Worm (Caenorhabditis elegans) whole organism, L1 larva: Measurements from ENCODE around the gene wip-1.

Experiments used
- C16A3.4 ChIP-seq: fragments of 150-350 bp; optimal IDR thresholded peaks from 2 replicates; lab custom pipeline; 2014; ENCODE audit warnings: missing biosample characterization, missing genetic modification characterization
- C34B4.2 ChIP-seq: sonication (generic microtip); optimal IDR thresholded peaks from 2 replicates; lab custom pipeline; 2017; ENCODE audit warnings: mild to moderate bottlenecking, missing genetic modification characterization, missing compliant biosample characterization
- ama-1 ChIP-seq: fragments of 150-350 bp; optimal IDR thresholded peaks from 2 replicates; lab custom pipeline; 2014
- blmp-1 ChIP-seq: fragments of 150-350 bp; optimal IDR thresholded peaks from 2 replicates; lab custom pipeline; 2014; ENCODE audit warnings: missing biosample characterization, missing genetic modification characterization
- ceh-63 ChIP-seq: fragments of 200-800 bp; sonication (Bioruptor generic); optimal IDR thresholded peaks from 2 replicates; lab custom pipeline; 2018; ENCODE audit warnings: mild to moderate bottlenecking, missing genetic modification characterization, missing compliant biosample characterization
- ceh-88 ChIP-seq: fragments of 200-800 bp; sonication (Bioruptor generic); IDR thresholded peaks from 2 replicates; pipeline ENCODE4 v1.3.6; 2022; ENCODE audit warnings: missing genetic modification characterization, missing compliant biosample characterization
- ceh-90 ChIP-seq: sonication (generic microtip); optimal IDR thresholded peaks from 2 replicates; lab custom pipeline; 2016; ENCODE audit warnings: missing genetic modification characterization, missing compliant biosample characterization
- dpl-1 ChIP-seq, 3 experiments: fragments of 150-350 bp in 2 of 3; sonication (generic microtip) in 1 of 3; optimal IDR thresholded peaks; 2 replicates each; lab custom pipeline; 2014 to 2017; ENCODE audit warnings: missing biosample characterization in 3 of 3, missing genetic modification characterization in 3 of 3, missing genetic modification reagents in 3 of 3
- dsc-1 ChIP-seq: sonication (generic microtip); optimal IDR thresholded peaks from 2 replicates; lab custom pipeline; 2016; ENCODE audit warnings: mild to moderate bottlenecking, missing genetic modification characterization, missing compliant biosample characterization
- efl-1 ChIP-seq, 4 experiments: fragments of 150-350 bp; optimal IDR thresholded peaks in 3 of 4; peaks in 1 of 4; 1 replicate in 1 of 4; 2 replicates in 3 of 4; lab custom pipeline; 2014; ENCODE audit warnings: missing biosample characterization in 2 of 4, missing genetic modification characterization in 2 of 4, missing genetic modification reagents in 2 of 4
- efl-3 ChIP-seq: fragments of 200-800 bp; sonication (Bioruptor generic); optimal IDR thresholded peaks from 2 replicates; lab custom pipeline; 2018; ENCODE audit warnings: mild to moderate bottlenecking, missing genetic modification characterization, missing compliant biosample characterization
- egl-13 ChIP-seq: sonication (generic microtip); optimal IDR thresholded peaks from 2 replicates; lab custom pipeline; 2016; ENCODE audit warnings: missing genotype, missing genetic modification reagents, missing genetic modification characterization, missing compliant biosample characterization
- egl-27 ChIP-seq, 2 experiments: fragments of 150-350 bp in 1 of 2; sonication (generic microtip); optimal IDR thresholded peaks; 3 replicates each; lab custom pipeline; 2017 to 2018; ENCODE audit warnings: missing biosample characterization in 2 of 2, missing genetic modification characterization in 2 of 2, missing genetic modification reagents in 2 of 2
- elt-3 ChIP-seq, 6 experiments: fragments of 150-350 bp in 1 of 6; sonication (generic microtip); optimal IDR thresholded peaks; 2 replicates each; lab custom pipeline; 2017 to 2018; ENCODE audit warnings: missing biosample characterization in 6 of 6, missing genetic modification characterization in 6 of 6, inconsistent platforms in 1 of 6
- ets-5 ChIP-seq: fragments of 200-800 bp; sonication (Bioruptor generic); IDR thresholded peaks from 2 replicates; pipeline ENCODE4 v1.3.6; 2022; ENCODE audit warnings: missing genetic modification characterization, missing compliant biosample characterization
- fkh-8 ChIP-seq: sonication (generic microtip); optimal IDR thresholded peaks from 2 replicates; lab custom pipeline; 2016; ENCODE audit warnings: mild to moderate bottlenecking, missing genetic modification characterization, missing compliant biosample characterization
- hlh-17 ChIP-seq: fragments of 200-800 bp; sonication (Bioruptor generic); optimal IDR thresholded peaks from 2 replicates; lab custom pipeline; 2018; ENCODE audit warnings: missing genetic modification characterization, mild to moderate bottlenecking, missing compliant biosample characterization, moderate library complexity, borderline replicate concordance
- irx-1 ChIP-seq: sonication (generic microtip); optimal IDR thresholded peaks from 2 replicates; lab custom pipeline; 2016; ENCODE audit warnings: missing genetic modification characterization, missing compliant biosample characterization
- jun-1 ChIP-seq: fragments of 150-350 bp; optimal IDR thresholded peaks from 2 replicates; lab custom pipeline; 2014; ENCODE audit warnings: missing biosample characterization, missing genetic modification reagents, missing genetic modification characterization
- lin-14 ChIP-seq: fragments of 200-800 bp; sonication (Bioruptor generic); optimal IDR thresholded peaks from 2 replicates; lab custom pipeline; 2018; ENCODE audit warnings: mild to moderate bottlenecking, missing genetic modification characterization, moderate library complexity, missing compliant biosample characterization
- lin-15B ChIP-seq: fragments of 150-350 bp; sonication (generic microtip); optimal IDR thresholded peaks from 3 replicates; lab custom pipeline; 2014; ENCODE audit warnings: missing biosample characterization, missing genetic modification characterization
- lin-35 ChIP-seq, 2 experiments: fragments of 150-350 bp; optimal IDR thresholded peaks; 2 replicates each; lab custom pipeline; 2014; ENCODE audit warnings: missing biosample characterization in 2 of 2, missing genetic modification characterization in 2 of 2, missing genetic modification reagents in 2 of 2
- lsy-2 ChIP-seq, 2 experiments: fragments of 150-350 bp; optimal IDR thresholded peaks; 2 replicates each; lab custom pipeline; 2014; ENCODE audit warnings: missing biosample characterization in 2 of 2, missing genetic modification characterization in 2 of 2
- mab-9 ChIP-seq: fragments of 200-800 bp; sonication (Bioruptor generic); IDR thresholded peaks from 2 replicates; pipeline ENCODE4 v1.3.6; 2022; ENCODE audit warnings: missing genetic modification reagents, missing genetic modification characterization, missing compliant biosample characterization
- mep-1 ChIP-seq: fragments of 150-350 bp; optimal IDR thresholded peaks from 2 replicates; lab custom pipeline; 2014; ENCODE audit warnings: missing biosample characterization, missing genetic modification characterization
- nhr-11 ChIP-seq: fragments of 150-350 bp; optimal IDR thresholded peaks from 2 replicates; lab custom pipeline; 2014; ENCODE audit warnings: missing biosample characterization, missing genetic modification characterization
- nhr-19 ChIP-seq: fragments of 200-800 bp; sonication (Bioruptor generic); conservative IDR thresholded peaks from 2 replicates; pipeline ENCODE4 v1.3.6; 2022; ENCODE audit warnings: missing genetic modification characterization, missing compliant biosample characterization
- nhr-20 ChIP-seq: sonication (generic microtip); optimal IDR thresholded peaks from 2 replicates; lab custom pipeline; 2016; ENCODE audit warnings: mild to moderate bottlenecking, missing genetic modification characterization, missing compliant biosample characterization
- nhr-47 ChIP-seq: sonication (generic microtip); optimal IDR thresholded peaks from 2 replicates; lab custom pipeline; 2016; ENCODE audit warnings: mild to moderate bottlenecking, missing genetic modification characterization, moderate library complexity, missing compliant biosample characterization
- nhr-71 ChIP-seq: sonication (generic microtip); optimal IDR thresholded peaks from 2 replicates; lab custom pipeline; 2016; ENCODE audit warnings: mild to moderate bottlenecking, missing genetic modification characterization, moderate library complexity, missing compliant biosample characterization
- nhr-76 ChIP-seq: sonication (generic microtip); optimal IDR thresholded peaks from 2 replicates; lab custom pipeline; 2017; ENCODE audit warnings: missing biosample characterization, missing genetic modification characterization
- nhr-84 ChIP-seq: sonication (generic microtip); optimal IDR thresholded peaks from 2 replicates; lab custom pipeline; 2017; ENCODE audit warnings: missing biosample characterization, missing genetic modification characterization
- nhr-85 ChIP-seq: sonication (generic microtip); peaks from one replicate; lab custom pipeline; 2016; ENCODE audit warnings: missing genetic modification characterization, inconsistent platforms, missing compliant biosample characterization
- nhr-90 ChIP-seq: sonication (generic microtip); optimal IDR thresholded peaks from 2 replicates; lab custom pipeline; 2016; ENCODE audit warnings: mild to moderate bottlenecking, missing genetic modification characterization, missing compliant biosample characterization; ENCODE audit not compliant: poor library complexity
- pax-3 ChIP-seq: fragments of 200-800 bp; sonication (Bioruptor generic); optimal IDR thresholded peaks from 2 replicates; lab custom pipeline; 2018; ENCODE audit warnings: mild to moderate bottlenecking, missing genetic modification characterization, moderate library complexity, missing compliant biosample characterization
- pqm-1 ChIP-seq: sonication (generic microtip); optimal IDR thresholded peaks from 3 replicates; lab custom pipeline; 2017; ENCODE audit warnings: missing biosample characterization, missing genetic modification characterization
- rnt-1 ChIP-seq: sonication (generic microtip); optimal IDR thresholded peaks from 2 replicates; lab custom pipeline; 2016; ENCODE audit warnings: mild to moderate bottlenecking, missing genetic modification characterization, moderate library complexity, missing compliant biosample characterization
- snu-23 ChIP-seq: sonication (generic microtip); optimal IDR thresholded peaks from 2 replicates; lab custom pipeline; 2016; ENCODE audit warnings: missing genetic modification characterization, missing compliant biosample characterization
- sox-4 ChIP-seq: sonication (generic microtip); optimal IDR thresholded peaks from 2 replicates; lab custom pipeline; 2016; ENCODE audit warnings: missing genetic modification characterization, missing compliant biosample characterization
- sptf-1 ChIP-seq: fragments of 150-350 bp; optimal IDR thresholded peaks from 2 replicates; lab custom pipeline; 2014; ENCODE audit warnings: missing biosample characterization, missing genetic modification characterization
- sup-37 ChIP-seq: fragments of 200-800 bp; sonication (Bioruptor generic); optimal IDR thresholded peaks from 2 replicates; lab custom pipeline; 2018; ENCODE audit warnings: mild to moderate bottlenecking, missing genetic modification characterization, missing compliant biosample characterization
- swsn-7 ChIP-seq: sonication (generic microtip); optimal IDR thresholded peaks from 2 replicates; lab custom pipeline; 2016; ENCODE audit warnings: missing genetic modification characterization, missing compliant biosample characterization
- tbx-2 ChIP-seq: sonication (generic microtip); optimal IDR thresholded peaks from 2 replicates; lab custom pipeline; 2016; ENCODE audit warnings: missing genetic modification characterization, missing compliant biosample characterization
- unc-86 ChIP-seq: sonication (generic microtip); optimal IDR thresholded peaks from 2 replicates; lab custom pipeline; 2016; ENCODE audit warnings: missing genetic modification characterization, missing compliant biosample characterization
- xbp-1 ChIP-seq: sonication (generic microtip); optimal IDR thresholded peaks from 2 replicates; lab custom pipeline; 2016; ENCODE audit warnings: missing genetic modification characterization, missing compliant biosample characterization
- ztf-11 ChIP-seq, 2 experiments: sonication (generic microtip); optimal IDR thresholded peaks; 2 replicates each; lab custom pipeline; 2016 to 2017; ENCODE audit warnings: missing genetic modification characterization in 2 of 2, missing biosample characterization in 1 of 2, missing compliant biosample characterization in 1 of 2

wip-1 gene

ce11 chrIII:4987666-4988065 is 30.8 kb upstream of the wip-1 start:
- TF ChIP-seq sox-4: no peak
- TF ChIP-seq efl-1 (optimal IDR thresholded peaks at IDR 0.05; lab: Kevin White, UChicago): no peak
- peak in 1 of 2 experiments; percentile 43 for TF ChIP-seq efl-1 (GFP tag; optimal IDR thresholded peaks at IDR 0.05 in 1 of 2; lab: Kevin White, UChicago)
- no peak for TF ChIP-seq mab-9 (GFP tag; lab: Robert Waterston, UW)
- TF ChIP-seq, all 84 proteins: peak for 1

DNA sequence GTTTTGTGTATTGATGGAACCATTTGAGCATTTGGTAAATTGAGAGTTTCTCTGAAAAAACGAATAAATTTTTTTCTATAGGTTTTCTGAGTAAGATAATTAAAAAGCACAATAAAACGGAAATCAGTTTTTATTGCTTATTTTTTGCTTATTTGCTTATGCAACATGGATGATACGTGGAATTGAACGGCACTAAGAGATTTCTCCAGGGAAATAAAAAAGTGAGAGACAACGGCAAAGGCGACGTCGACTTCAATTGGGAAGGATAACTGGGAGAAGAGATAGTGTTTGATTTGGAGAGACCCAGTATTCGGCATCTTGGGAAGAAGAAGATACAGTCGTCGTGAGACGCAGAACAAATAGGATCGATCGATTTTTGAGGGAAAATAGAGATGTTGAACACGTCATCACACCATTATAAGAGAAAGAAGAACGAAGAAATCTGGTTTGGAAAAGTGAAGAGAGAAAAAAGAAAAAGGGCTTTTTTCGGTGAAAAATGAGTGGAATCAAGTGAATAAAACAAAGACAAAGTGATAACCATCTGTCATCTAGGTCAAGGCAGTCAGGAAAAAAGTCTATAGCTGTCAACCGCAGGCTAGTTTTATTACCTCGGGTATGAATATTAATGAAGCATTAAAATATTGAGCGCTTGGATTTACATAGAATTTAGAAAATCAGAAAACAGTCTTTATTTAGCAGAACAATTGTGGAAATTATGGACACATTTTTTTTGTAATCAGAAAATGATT is 20.2 kb upstream of the wip-1 start, which contains the start of gene tmem-131:
Gene tmem-131, minus strand, starts transcription at position 51 of the 749 bp plus-strand sequence.
- peak; percentile 35 for TF ChIP-seq C16A3.4 (tag; lab: Kevin White, UChicago)
- TF ChIP-seq rnt-1 (tag; lab: Kevin White, UChicago): no peak
- peak; percentile 93 for TF ChIP-seq nhr-85 (tag; lab: Kevin White, UChicago)
- TF ChIP-seq lin-35 (GFP tag; optimal IDR thresholded peaks at IDR 0.05; lab: Kevin White, UChicago): peak; percentile 8 to 46
- peak; percentile 67 for TF ChIP-seq lin-14
- peak; percentile 50 for TF ChIP-seq nhr-71 (tag; lab: Kevin White, UChicago)
- peak; percentile 24 for TF ChIP-seq nhr-90 (tag; lab: Kevin White, UChicago)
- TF ChIP-seq irx-1 (tag; lab: Kevin White, UChicago): peak; percentile 11
- no peak for TF ChIP-seq egl-13
- TF ChIP-seq efl-3 (GFP tag; lab: Kevin White, UChicago): no peak
- no peak for TF ChIP-seq ets-5 (GFP tag; lab: Robert Waterston, UW)
- peak in 1 of 2 experiments; percentile 24 for TF ChIP-seq efl-1 (optimal IDR thresholded peaks at IDR 0.05; lab: Kevin White, UChicago)
- peak in 1 of 2 experiments; percentile 89 for TF ChIP-seq efl-1 (GFP tag; optimal IDR thresholded peaks at IDR 0.05 in 1 of 2; lab: Kevin White, UChicago)
- no peak for TF ChIP-seq hlh-17
- TF ChIP-seq mep-1 (tag; lab: Kevin White, UChicago): peak; percentile 59
- TF ChIP-seq tbx-2 (tag; lab: Kevin White, UChicago): peak; percentile 4
- peak; percentile 94 for TF ChIP-seq blmp-1
- TF ChIP-seq pqm-1 (tag; lab: Kevin White, UChicago): no peak
- TF ChIP-seq nhr-19: 0 out of 2 replicates have a peak, but pooled peaks have one; percentile 5
- peak; percentile 77 for TF ChIP-seq xbp-1 (tag; lab: Kevin White, UChicago)
- TF ChIP-seq snu-23 (GFP tag; lab: Kevin White, UChicago): peak; percentile 55
- TF ChIP-seq dpl-1 (GFP tag; optimal IDR thresholded peaks at IDR 0.05; lab: Kevin White, UChicago): peak in 2 of 3 experiments; percentile 27 to 34
- TF ChIP-seq lsy-2 (tag; optimal IDR thresholded peaks at IDR 0.05; lab: Kevin White, UChicago): peak; percentile 7 to 47
- no peak for TF ChIP-seq jun-1
- no peak for TF ChIP-seq egl-27 (tag; optimal IDR thresholded peaks at IDR 0.05; lab: Kevin White, UChicago)
- TF ChIP-seq nhr-84 (tag; lab: Kevin White, UChicago): no peak
- peak; percentile 44 for TF ChIP-seq nhr-20 (tag; lab: Kevin White, UChicago)
- no peak for TF ChIP-seq fkh-8 (tag; lab: Kevin White, UChicago)
- TF ChIP-seq swsn-7 (tag; lab: Kevin White, UChicago): no peak
- TF ChIP-seq elt-3 (tag; optimal IDR thresholded peaks at IDR 0.05; lab: Kevin White, UChicago): peak in 2 of 6 experiments; percentile 67 to 73
- TF ChIP-seq sup-37: no peak

- TF ChIP-seq nhr-76 (no peak), efl-1 (optimal IDR thresholded peaks at IDR 0.05; lab: Kevin White, UChicago) (no peak), efl-1 (GFP tag; optimal IDR thresholded peaks at IDR 0.05 in 1 of 2; lab: Kevin White, UChicago) (peak; percentile 39 to 58), ceh-90 (tag; lab: Kevin White, UChicago) (peak; percentile 23), dpl-1 (GFP tag; optimal IDR thresholded peaks at IDR 0.05; lab: Kevin White, UChicago) (peak in 1 of 3 experiments; percentile 14), sptf-1 (tag; lab: Kevin White, UChicago) (no peak), nhr-11 (no peak), ceh-63 (GFP tag; lab: Kevin White, UChicago) (no peak), rnt-1 (tag; lab: Kevin White, UChicago) (peak; percentile 27), ama-1 (lab: Kevin White, UChicago) (no peak), C34B4.2 (no peak), egl-27 (tag; optimal IDR thresholded peaks at IDR 0.05; lab: Kevin White, UChicago) (no peak), ztf-11 (tag; optimal IDR thresholded peaks at IDR 0.05; lab: Kevin White, UChicago) (no peak), pax-3 (tag; lab: Kevin White, UChicago) (no peak), efl-3 (GFP tag; lab: Kevin White, UChicago) (no peak), lin-15B (no peak), ceh-88 (GFP tag; lab: Robert Waterston, UW) (no peak), nhr-47 (no peak), tbx-2 (tag; lab: Kevin White, UChicago) (no peak), unc-86 (tag; lab: Kevin White, UChicago) (no peak), nhr-20 (tag; lab: Kevin White, UChicago) (no peak), hlh-17 (no peak), dsc-1 (tag; lab: Kevin White, UChicago) (no peak)
Measured at ce11 chrIII:4998956-4999425, 19.4 kb upstream of the wip-1 start, which contains the start of gene smcr-8. Gene smcr-8, plus strand, starts transcription at chrIII:4999375.
